Fruit fly (Drosophila melanogaster) whole organism, embryonic: ENCODE results near the gene CG32313.

Experiments
- Awh ChIP-seq: fragments of 200-800 bp; sonication (Bioruptor generic); IDR thresholded peaks from 2 replicates; pipeline ENCODE4, ENCODE4 v1.3.6; 2022; ENCODE audit warnings: missing biosample characterization, missing genetic modification characterization
- CG10543 ChIP-seq: fragments of 200-800 bp; sonication (Bioruptor generic); optimal IDR thresholded peaks from 3 replicates; lab custom pipeline; 2017; ENCODE audit warnings: missing biosample characterization, mild to moderate bottlenecking, missing genetic modification characterization, moderate library complexity
- CG10565 ChIP-seq: fragments of 200-800 bp; sonication (Bioruptor generic); optimal IDR thresholded peaks from 3 replicates; lab custom pipeline; 2016; ENCODE audit warnings: missing biosample characterization, mild to moderate bottlenecking, missing genetic modification characterization
- CG11504 ChIP-seq: fragments of 200-800 bp; sonication (Bioruptor generic); optimal IDR thresholded peaks from 3 replicates; lab custom pipeline; 2019; ENCODE audit warnings: missing biosample characterization, mild to moderate bottlenecking, missing genetic modification characterization, moderate library complexity
- CG12104 ChIP-seq: fragments of 200-800 bp; sonication (Bioruptor generic); optimal IDR thresholded peaks from 3 replicates; lab custom pipeline; 2016; ENCODE audit warnings: missing biosample characterization, missing genetic modification characterization
- CG12942 ChIP-seq: fragments of 200-800 bp; sonication (Bioruptor generic); optimal IDR thresholded peaks from 3 replicates; lab custom pipeline; 2016; ENCODE audit warnings: missing biosample characterization, missing genetic modification characterization
- CG14014 ChIP-seq: fragments of 200-800 bp; sonication (Bioruptor generic); IDR thresholded peaks from 2 replicates; pipeline ENCODE4 v1.3.6; 2022; ENCODE audit warnings: missing biosample characterization, missing genetic modification characterization
- CG15514 ChIP-seq: fragments of 200-800 bp; sonication (Bioruptor generic); optimal IDR thresholded peaks from 3 replicates; lab custom pipeline; 2017; ENCODE audit warnings: missing biosample characterization, missing genetic modification characterization, mild to moderate bottlenecking, moderate library complexity, missing genetic modification reagents
- CG1647 ChIP-seq: fragments of 200-800 bp; sonication (Bioruptor generic); optimal IDR thresholded peaks from 3 replicates; lab custom pipeline; 2016; ENCODE audit warnings: missing biosample characterization, missing genetic modification characterization
- CG1832 ChIP-seq: fragments of 200-800 bp; sonication (Bioruptor generic); optimal IDR thresholded peaks from 2 replicates; lab custom pipeline; 2017; ENCODE audit warnings: missing biosample characterization, mild to moderate bottlenecking, missing genetic modification characterization, inconsistent platforms
- CG18764 ChIP-seq: fragments of 200-800 bp; sonication (Bioruptor generic); optimal IDR thresholded peaks from 3 replicates; lab custom pipeline; 2016; ENCODE audit warnings: missing biosample characterization, missing genetic modification characterization
- CG2116 ChIP-seq: fragments of 200-800 bp; sonication (Bioruptor generic); optimal IDR thresholded peaks from 3 replicates; lab custom pipeline; 2018; ENCODE audit warnings: missing biosample characterization, mild to moderate bottlenecking, missing genetic modification characterization
- CG30020 ChIP-seq: fragments of 200-800 bp; optimal IDR thresholded peaks from 2 replicates; lab custom pipeline; 2019; ENCODE audit warnings: missing biosample characterization, mild to moderate bottlenecking, missing genetic modification characterization, moderate library complexity
- CG32532 ChIP-seq: fragments of 200-800 bp; sonication (Bioruptor generic); IDR thresholded peaks from 2 replicates; pipeline ENCODE4 v1.3.6; 2022; ENCODE audit warnings: missing biosample characterization, missing genetic modification characterization
- CG6791 ChIP-seq: fragments of 200-800 bp; sonication (Bioruptor generic); IDR thresholded peaks from 3 replicates; pipeline ENCODE4 v1.3.6; 2022; ENCODE audit warnings: missing biosample characterization, missing genetic modification characterization; ENCODE audit not compliant: partially characterized antibody
- CG8290 ChIP-seq, 3 experiments: fragments of 200-800 bp; sonication (Bioruptor generic); optimal IDR thresholded peaks; 2 replicates each; lab custom pipeline; 2016 to 2019; ENCODE audit warnings: missing biosample characterization in 3 of 3, missing genetic modification characterization in 3 of 3, mild to moderate bottlenecking in 2 of 3, moderate library complexity in 1 of 3
- CG8478 ChIP-seq: fragments of >200 bp; optimal IDR thresholded peaks from 2 replicates; lab custom pipeline; 2018
- CrebB ChIP-seq: fragments of 200-800 bp; sonication (Bioruptor generic); optimal IDR thresholded peaks from 3 replicates; lab custom pipeline; 2018; ENCODE audit warnings: missing biosample characterization, mild to moderate bottlenecking, missing genetic modification characterization
- HHEX ChIP-seq: fragments of 200-800 bp; sonication (Bioruptor generic); optimal IDR thresholded peaks from 3 replicates; lab custom pipeline; 2017; ENCODE audit warnings: missing biosample characterization, mild to moderate bottlenecking, missing genetic modification characterization, missing genetic modification reagents
- Hr78 ChIP-seq, 2 experiments: fragments of 200-800 bp in 1 of 2; fragments of >200 bp in 1 of 2; sonication (Bioruptor generic) in 1 of 2; optimal IDR thresholded peaks; 2 replicates each; lab custom pipeline; 2017 to 2019; ENCODE audit warnings: missing biosample characterization in 2 of 2, missing genetic modification characterization in 2 of 2, mild to moderate bottlenecking in 1 of 2, moderate library complexity in 1 of 2
- Lpt ChIP-seq: fragments of >200 bp; optimal IDR thresholded peaks from 2 replicates; lab custom pipeline; 2018; ENCODE audit warnings: missing biosample characterization, missing genetic modification characterization
- MBD-R2 ChIP-seq: fragments of 200-800 bp; sonication (Bioruptor generic); IDR thresholded peaks from 2 replicates; pipeline ENCODE4 v1.3.6; 2022; ENCODE audit warnings: missing biosample characterization, missing genetic modification characterization
- Med ChIP-seq: fragments of 200-800 bp; sonication (Bioruptor generic); peaks from one replicate; lab custom pipeline; 2016; ENCODE audit warnings: missing biosample characterization, missing genetic modification characterization, mild to moderate bottlenecking, inconsistent platforms, moderate library complexity
- NFAT ChIP-seq: fragments of 200-800 bp; sonication (Bioruptor generic); IDR thresholded peaks from 2 replicates; pipeline ENCODE4 v1.3.6; 2022; ENCODE audit warnings: missing biosample characterization, missing genetic modification characterization
- Rfx ChIP-seq: fragments of 200-800 bp; sonication (Bioruptor generic); IDR thresholded peaks from 2 replicates; pipeline ENCODE4 v1.3.6; 2022; ENCODE audit warnings: missing biosample characterization, missing genetic modification characterization
- Tbp ChIP-seq: fragments of >200 bp; optimal IDR thresholded peaks from 2 replicates; lab custom pipeline; 2018; ENCODE audit warnings: missing biosample characterization, missing genetic modification characterization
- Xrp1 ChIP-seq: fragments of 200-800 bp; sonication (Bioruptor generic); IDR thresholded peaks from 2 replicates; pipeline ENCODE4 v1.3.6; 2022; ENCODE audit warnings: missing biosample characterization, missing genetic modification characterization
- ato ChIP-seq: fragments of 200-800 bp; sonication (Bioruptor generic); IDR thresholded peaks from 2 replicates; pipeline ENCODE4 v1.3.6; 2022; ENCODE audit warnings: missing biosample characterization, missing genetic modification characterization; ENCODE audit not compliant: partially characterized antibody
- br ChIP-seq: fragments of >200 bp; optimal IDR thresholded peaks from 2 replicates; lab custom pipeline; 2017
- da ChIP-seq: fragments of 200-800 bp; sonication (Bioruptor generic); optimal IDR thresholded peaks from 2 replicates; lab custom pipeline; 2016; ENCODE audit warnings: missing biosample characterization, missing genetic modification characterization
- en ChIP-seq: fragments of 200-800 bp; sonication (Bioruptor generic); optimal IDR thresholded peaks from 2 replicates; lab custom pipeline; 2016; ENCODE audit warnings: missing biosample characterization, missing genetic modification characterization
- fru ChIP-seq: fragments of >200 bp; optimal IDR thresholded peaks from 2 replicates; lab custom pipeline; 2017
- hb ChIP-seq: fragments of 200-800 bp; sonication (Bioruptor generic); IDR thresholded peaks from 3 replicates; pipeline ENCODE4 v1.3.6; 2022; ENCODE audit warnings: missing biosample characterization, missing genetic modification characterization; ENCODE audit not compliant: partially characterized antibody
- hkb ChIP-seq, 2 experiments: fragments of 200-800 bp in 1 of 2; fragments of >200 bp in 1 of 2; sonication (Bioruptor generic) in 1 of 2; IDR thresholded peaks in 1 of 2; optimal IDR thresholded peaks in 1 of 2; 2 replicates each; pipeline versions ENCODE4 v1.3.6 to Lab custom; 2017 to 2022; ENCODE audit warnings: missing biosample characterization in 1 of 2, missing genetic modification characterization in 1 of 2
- insv ChIP-seq, 2 experiments: fragments of 200-800 bp; sonication (Bioruptor generic); optimal IDR thresholded peaks; 3 replicates each; lab custom pipeline; 2016 to 2018; ENCODE audit warnings: missing biosample characterization in 2 of 2, missing genetic modification characterization in 2 of 2
- klu ChIP-seq: fragments of 200-800 bp; sonication (Bioruptor generic); IDR thresholded peaks from 2 replicates; pipeline ENCODE4 v1.3.6; 2022; ENCODE audit warnings: missing biosample characterization, missing genetic modification characterization
- nom ChIP-seq: fragments of 200-800 bp; sonication (Bioruptor generic); optimal IDR thresholded peaks from 2 replicates; lab custom pipeline; 2017; ENCODE audit warnings: missing biosample characterization, missing genetic modification characterization, mild to moderate bottlenecking, moderate library complexity, missing genetic modification reagents
- oc ChIP-seq: fragments of 200-800 bp; sonication (Bioruptor generic); optimal IDR thresholded peaks from 2 replicates; lab custom pipeline; 2018; ENCODE audit warnings: missing biosample characterization, mild to moderate bottlenecking, missing genetic modification characterization, moderate library complexity
- p53 ChIP-seq: fragments of 200-800 bp; sonication (Bioruptor generic); optimal IDR thresholded peaks from 2 replicates; lab custom pipeline; 2016; ENCODE audit warnings: missing biosample characterization, missing genetic modification characterization
- pan ChIP-seq, 4 experiments: fragments of >200 bp in 3 of 4; fragments of 200-800 bp in 1 of 4; sonication (Bioruptor generic) in 1 of 4; optimal IDR thresholded peaks in 3 of 4; IDR thresholded peaks in 1 of 4; 2 replicates each; pipeline versions ENCODE4 v1.3.6 to Lab custom; 2017 to 2022; ENCODE audit warnings: missing biosample characterization in 2 of 4, missing genetic modification characterization in 2 of 4, mixed read lengths in 1 of 4
- repo ChIP-seq: fragments of 200-800 bp; sonication (Bioruptor generic); optimal IDR thresholded peaks from 2 replicates; lab custom pipeline; 2016; ENCODE audit warnings: missing biosample characterization, missing genetic modification characterization
- run ChIP-seq: fragments of 200-800 bp; sonication (Bioruptor generic); optimal IDR thresholded peaks from 3 replicates; lab custom pipeline; 2018; ENCODE audit warnings: missing biosample characterization, mild to moderate bottlenecking, missing genetic modification characterization
- wek ChIP-seq: fragments of 200-800 bp; sonication (Bioruptor generic); optimal IDR thresholded peaks from 3 replicates; lab custom pipeline; 2018; ENCODE audit warnings: missing biosample characterization, mild to moderate bottlenecking, missing genetic modification characterization, moderate library complexity

The CG32313 gene

dm6 chr3L:1568225-1569161, 22.9 kb upstream of the CG32313 start, which contains the start of gene CG7879 (continued):
- peak; percentile 92 for TF ChIP-seq klu (GFP tag; lab: Robert Waterston, UW)

dm6 chr3L:1565092-1565491, 19.5 kb upstream of the CG32313 start, which contains the start of gene CG12003:
TSS of gene CG12003 (plus strand) at chr3L:1565392.
- TF ChIP-seq nom (GFP tag; lab: Kevin White, UChicago) = no peak
- TF ChIP-seq Awh (GFP tag; lab: Robert Waterston, UW) = no peak
- no peak for TF ChIP-seq insv (GFP tag; optimal IDR thresholded peaks at IDR 0.05; lab: Kevin White, UChicago)
- no peak for TF ChIP-seq CG14014 (GFP tag; lab: Robert Waterston, UW)
- no peak for TF ChIP-seq hb
- no peak for TF ChIP-seq CG8478 (lab: Kevin White, UChicago)
- no peak for TF ChIP-seq Lpt
- TF ChIP-seq CG1832 (GFP tag; lab: Kevin White, UChicago) = no peak
- no peak for TF ChIP-seq CG10543
- no peak for TF ChIP-seq repo (GFP tag; lab: Kevin White, UChicago)
- no peak for TF ChIP-seq fru (lab: Kevin White, UChicago)

DNA sequence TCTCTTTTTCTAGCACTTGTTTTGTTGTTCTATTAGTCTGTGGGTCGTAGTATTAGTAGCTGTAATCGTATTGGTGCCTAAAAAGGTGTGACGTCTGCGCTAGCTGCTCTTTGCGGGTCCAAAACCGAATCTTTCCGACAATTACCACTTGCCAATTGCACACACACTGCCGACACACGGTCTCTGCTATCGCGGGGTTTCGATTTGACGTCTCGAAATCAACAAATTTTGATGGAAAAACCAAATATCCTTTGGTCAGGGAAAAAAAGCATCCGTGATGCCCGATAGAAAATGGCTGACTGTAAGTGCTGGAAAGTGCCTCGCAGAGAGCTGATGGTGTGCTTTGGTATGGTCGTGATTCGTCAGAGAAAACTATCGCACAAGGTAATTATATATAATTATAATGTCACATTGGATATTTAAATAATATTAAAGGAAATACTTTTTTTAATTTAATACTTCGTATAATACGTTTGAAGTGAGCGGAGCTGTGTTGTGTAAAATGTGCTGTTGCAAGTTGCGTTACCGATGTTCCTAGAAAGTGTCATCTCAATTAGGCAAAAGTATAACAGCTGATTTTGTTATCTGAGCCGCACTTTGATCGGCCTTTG, 12.7 kb upstream of the CG32313 start, which contains the start of the genes Pex10 and CG12099:
Gene Pex10 (plus strand): TSS at position 51 of the 611 bp plus-strand sequence.
Gene CG12099 (minus strand): TSS at position 307 of the 611 bp plus-strand sequence.
- TF ChIP-seq da (GFP tag; lab: Kevin White, UChicago) (no peak), run (tag; lab: Kevin White, UChicago) (peak; percentile 16), pan (optimal IDR thresholded peaks at IDR 0.05; lab: Kevin White, UChicago) (no peak), pan (GFP tag; optimal IDR thresholded peaks at IDR 0.05 in 1 of 2, IDR thresholded peaks at IDR 0.05 in 1 of 2) (peak in 1 of 2 experiments; percentile 89), CrebB (tag; lab: Kevin White, UChicago) (peak; percentile 72), CG2116 (GFP tag; lab: Kevin White, UChicago) (peak; percentile 85), CG1647 (GFP tag; lab: Kevin White, UChicago) (peak; percentile 79), br (lab: Kevin White, UChicago) (no peak), CG6791 (GFP tag; lab: Robert Waterston, UW) (peak; percentile 86), Xrp1 (peak; percentile 93), CG32532 (GFP tag; lab: Robert Waterston, UW) (peak; percentile 95), CG12942 (GFP tag; lab: Kevin White, UChicago) (peak; percentile 92), CG10565 (no peak), Hr78 (GFP tag; optimal IDR thresholded peaks at IDR 0.05; lab: Kevin White, UChicago) (no peak), CG18764 (peak; percentile 83), p53 (GFP tag; lab: Kevin White, UChicago) (peak; percentile 36), Tbp (no peak), MBD-R2 (GFP tag; lab: Robert Waterston, UW) (peak; percentile 92), CG30020 (tag; lab: Kevin White, UChicago) (peak; percentile 81), CG15514 (GFP tag; lab: Kevin White, UChicago) (peak; percentile 89), oc (tag; lab: Kevin White, UChicago) (no peak), Rfx (GFP tag; lab: Robert Waterston, UW) (peak; percentile 96), NFAT (GFP tag; lab: Robert Waterston, UW) (peak; percentile 93), ato (GFP tag; lab: Robert Waterston, UW) (peak; percentile 48; the same call in 1 of the 2 replicates), CG12104 (GFP tag; lab: Kevin White, UChicago) (peak; percentile 81), Med (peak; percentile 91), CG8290 (GFP tag; optimal IDR thresholded peaks at IDR 0.05; lab: Kevin White, UChicago) (peak; percentile 90), CG8290 (tag; optimal IDR thresholded peaks at IDR 0.05; lab: Kevin White, UChicago) (peak in 1 of 2 experiments; percentile 74), HHEX (peak; percentile 76), wek (GFP tag; lab: Kevin White, UChicago) (no peak), hkb (optimal IDR thresholded peaks at IDR 0.05; lab: Kevin White, UChicago) (peak; percentile 68), hkb (GFP tag; IDR thresholded peaks at IDR 0.05; lab: Robert Waterston, UW) (peak; percentile 87), CG11504 (tag; lab: Kevin White, UChicago) (no peak), en (GFP tag; lab: Kevin White, UChicago) (no peak)
